Worm (Caenorhabditis elegans): ENCODE results near the gene glb-22.

ce11 chrV:14585351-14585750 is 14.7 kb upstream of the glb-22 start, which contains the start of gene Y40H4A.2:
- TF ChIP-seq lin-32 (GFP tag; optimal IDR thresholded peaks at IDR 0.05) (no peak), lin-13 (tag; optimal IDR thresholded peaks at IDR 0.05) (no peak)
